Worm (Caenorhabditis elegans): ENCODE data around the gene Y51H4A.937.

DNA sequence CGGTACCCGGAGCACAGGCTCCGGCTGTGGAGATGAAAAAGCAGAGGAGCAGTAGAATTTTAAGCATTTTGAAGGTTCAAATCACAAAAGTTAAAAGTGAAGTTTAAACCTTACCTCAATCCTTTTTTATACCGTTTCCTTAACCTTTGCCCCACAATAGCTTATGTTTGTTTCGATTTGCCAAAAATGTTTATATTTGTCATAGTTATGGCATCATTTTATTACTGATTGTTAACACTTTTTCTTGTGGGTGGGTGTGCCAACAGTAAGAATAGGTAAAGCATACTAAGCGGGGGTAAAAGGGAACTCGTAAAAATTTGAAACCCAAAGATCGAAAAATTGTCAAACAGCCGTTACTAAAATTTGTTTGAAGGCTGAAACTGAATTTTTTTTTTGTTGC, 50.0 kb downstream of the Y51H4A.937 start, which contains the start of gene Y51H4A.8:
- no peak for TF ChIP-seq T22C8.4 (GFP tag; IDR thresholded peaks at IDR 0.05)
- TF ChIP-seq ztf-23 (GFP tag; IDR thresholded peaks at IDR 0.05) = 0 out of 2 replicates have a peak, but pooled peaks have one; percentile 26
- no peak for TF ChIP-seq flt-1 (GFP tag; IDR thresholded peaks at IDR 0.05)
- TF ChIP-seq ref-1 (GFP tag; conservative IDR thresholded peaks at IDR 0.05) = no peak
- TF ChIP-seq tab-1 (GFP tag; IDR thresholded peaks at IDR 0.05) = no peak

Data from whole organism, midembryonic.